Worm (Caenorhabditis elegans): ENCODE measurements around the gene C44F1.1.

ce11 chrIII:3759312-3759711, 6.0 kb downstream of the C44F1.1 start, which contains the start of gene arcp-1:
- TF ChIP-seq flt-1 (GFP tag; IDR thresholded peaks at IDR 0.05) (no peak), hmbx-1 (tag; optimal IDR thresholded peaks at IDR 0.05) (no peak), ama-1 (optimal IDR thresholded peaks at IDR 0.05) (no peak), hmg-4 (GFP tag; optimal IDR thresholded peaks at IDR 0.05) (no peak), ceh-36 (tag; optimal IDR thresholded peaks at IDR 0.05) (no peak), hnd-1 (tag; optimal IDR thresholded peaks at IDR 0.05) (no peak), pes-1 (GFP tag; IDR thresholded peaks at IDR 0.05) (no peak), aly-1 (tag; optimal IDR thresholded peaks at IDR 0.05) (no peak)

Measured in whole organism, early embryonic.